Worm (Caenorhabditis elegans): ENCODE data around the gene sel-10.

Gene sel-10

ce11 chrV:13830813-13831212 is 11.7 kb downstream of the sel-10 start, which contains the start of gene str-165:
str-165 (plus strand) TSS chrV:13831113.
- TF ChIP-seq fkh-10 (GFP tag; optimal IDR thresholded peaks at IDR 0.05): no peak

ce11 chrV:13833951-13834350 is 14.8 kb downstream of the sel-10 start, which contains the start of gene srx-129:
srx-129 (plus strand) TSS chrV:13834251.
- TF ChIP-seq sup-37 (GFP tag; optimal IDR thresholded peaks at IDR 0.05): no peak
- no peak for TF ChIP-seq irx-1 (tag; optimal IDR thresholded peaks at IDR 0.05)
- TF ChIP-seq swsn-7 (tag; optimal IDR thresholded peaks at IDR 0.05): no peak
- TF ChIP-seq jun-1 (tag; optimal IDR thresholded peaks at IDR 0.05): no peak
- TF ChIP-seq ceh-90 (tag; optimal IDR thresholded peaks at IDR 0.05): no peak
- no peak for TF ChIP-seq hpl-2 (GFP tag; optimal IDR thresholded peaks at IDR 0.05)
- TF ChIP-seq lin-14 (GFP tag; optimal IDR thresholded peaks at IDR 0.05): no peak
- TF ChIP-seq sptf-1 (tag; optimal IDR thresholded peaks at IDR 0.05): no peak
- no peak for TF ChIP-seq grh-1 (GFP tag; IDR thresholded peaks at IDR 0.05)
- no peak for TF ChIP-seq skn-1 (tag; optimal IDR thresholded peaks at IDR 0.05)
- TF ChIP-seq isw-1 (GFP tag; IDR thresholded peaks at IDR 0.05): no peak
- TF ChIP-seq pqm-1 (tag; optimal IDR thresholded peaks at IDR 0.05): no peak

- TF ChIP-seq efl-1 (optimal IDR thresholded peaks at IDR 0.05): no peak
- TF ChIP-seq efl-1 (GFP tag; optimal IDR thresholded peaks at IDR 0.05 in 1 of 2): peak in 1 of 2 experiments; percentile 47
- no peak for TF ChIP-seq sptf-1 (tag; optimal IDR thresholded peaks at IDR 0.05)
- TF ChIP-seq dsc-1 (tag; optimal IDR thresholded peaks at IDR 0.05): no peak
- TF ChIP-seq blmp-1 (tag; optimal IDR thresholded peaks at IDR 0.05): no peak
- TF ChIP-seq elt-2 (tag; optimal IDR thresholded peaks at IDR 0.05): no peak
Measured at ce11 chrV:13837173-13837572, 18.0 kb downstream of the sel-10 start, which contains the start of gene srx-128. srx-128 (plus strand) TSS chrV:13837473.

DNA sequence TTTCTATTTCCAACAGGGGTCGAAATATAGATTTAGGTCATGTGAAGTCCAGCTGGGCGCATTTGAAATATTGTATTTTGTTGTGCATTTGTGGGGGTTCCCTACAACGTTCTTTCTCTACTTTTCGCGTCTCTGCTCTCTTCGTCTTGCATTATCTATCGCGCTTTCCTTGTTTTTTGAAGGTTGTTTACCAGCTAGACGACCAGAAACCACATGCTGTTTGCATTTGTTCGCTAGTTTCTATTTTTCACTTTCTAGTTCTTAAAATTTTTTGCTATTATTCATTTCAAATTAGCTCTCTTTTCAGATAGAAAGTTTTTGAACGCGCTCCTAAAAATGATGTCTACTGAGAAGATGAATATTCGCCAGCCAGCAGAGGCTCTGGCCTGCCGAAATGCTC is 20.3 kb downstream of the sel-10 start, which contains the start of gene F55B12.10:
Gene F55B12.10, plus strand, starts transcription at position 301 of the 400 bp plus-strand sequence.
- TF ChIP-seq nhr-47 (tag; optimal IDR thresholded peaks at IDR 0.05): no peak
- TF ChIP-seq lin-15B (tag; optimal IDR thresholded peaks at IDR 0.05): no peak
- no peak for TF ChIP-seq mef-2 (tag; optimal IDR thresholded peaks at IDR 0.05)

ce11 chrV:13840909-13841308 is 21.7 kb downstream of the sel-10 start, which contains the start of gene srx-17:
srx-17 (plus strand) TSS chrV:13841209.
- TF ChIP-seq isw-1 (GFP tag; IDR thresholded peaks at IDR 0.05) (no peak), nhr-84 (tag; optimal IDR thresholded peaks at IDR 0.05) (no peak), aha-1 (tag; optimal IDR thresholded peaks at IDR 0.05) (no peak), efl-1 (optimal IDR thresholded peaks at IDR 0.05) (no peak), efl-1 (GFP tag; optimal IDR thresholded peaks at IDR 0.05 in 1 of 2) (peak in 1 of 2 experiments; percentile 29), snpc-4 (tag; optimal IDR thresholded peaks at IDR 0.05) (no peak), swsn-7 (tag; optimal IDR thresholded peaks at IDR 0.05) (no peak), hlh-17 (GFP tag; optimal IDR thresholded peaks at IDR 0.05; ENCODE audit: borderline replicate concordance) (no peak)

DNA sequence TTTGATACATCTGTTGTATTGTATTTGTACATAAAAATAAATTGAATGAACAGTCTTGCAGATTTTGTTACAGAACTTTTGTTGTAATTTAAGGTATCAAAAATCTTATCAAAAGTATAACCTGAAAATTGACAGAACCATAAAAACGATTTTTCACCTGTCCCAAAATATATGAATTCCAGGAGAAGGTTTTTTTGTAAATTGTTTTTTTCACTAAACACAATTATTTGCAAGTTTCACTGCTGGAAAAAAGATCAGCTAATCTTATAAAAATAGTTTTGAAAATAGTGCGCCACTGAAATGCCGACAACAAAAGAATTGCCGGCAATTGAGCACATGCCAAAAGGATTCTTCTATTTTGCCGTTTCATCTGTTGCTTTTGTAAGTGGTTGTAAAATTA is 24.0 kb downstream of the sel-10 start, which contains the start of gene srx-130:
Gene srx-130, plus strand, starts transcription at position 301 of the 400 bp plus-strand sequence.
- no peak for TF ChIP-seq mep-1 (tag; optimal IDR thresholded peaks at IDR 0.05)
- TF ChIP-seq pax-3 (tag; optimal IDR thresholded peaks at IDR 0.05): no peak
- no peak for TF ChIP-seq sptf-1 (tag; optimal IDR thresholded peaks at IDR 0.05)
- TF ChIP-seq ceh-88 (GFP tag; IDR thresholded peaks at IDR 0.05): no peak
- no peak for TF ChIP-seq tlp-1 (tag; optimal IDR thresholded peaks at IDR 0.05)
- TF ChIP-seq ama-1 (optimal IDR thresholded peaks at IDR 0.05): no peak
- no peak for TF ChIP-seq dpl-1 (GFP tag; optimal IDR thresholded peaks at IDR 0.05)
- TF ChIP-seq efl-3 (GFP tag; optimal IDR thresholded peaks at IDR 0.05): no peak
- TF ChIP-seq egl-27 (tag; optimal IDR thresholded peaks at IDR 0.05): no peak
